Worm (Caenorhabditis elegans) whole organism, late embryonic: Measurements from ENCODE around the gene srh-269.

ENCODE experiments used
- ama-1 ChIP-seq: fragments of 150-350 bp; optimal IDR thresholded peaks from 2 replicates; lab custom pipeline; 2014
- ceh-24 ChIP-seq: sonication (generic microtip); optimal IDR thresholded peaks from 2 replicates; lab custom pipeline; 2016; ENCODE audit warnings: mild to moderate bottlenecking, missing genetic modification characterization, missing compliant biosample characterization
- ceh-34 ChIP-seq: sonication (generic microtip); optimal IDR thresholded peaks from 2 replicates; lab custom pipeline; 2016; ENCODE audit warnings: mild to moderate bottlenecking, missing genetic modification characterization, missing compliant biosample characterization
- npax-4 ChIP-seq: sonication (generic microtip); optimal IDR thresholded peaks from 2 replicates; lab custom pipeline; 2016; ENCODE audit warnings: missing genetic modification characterization, missing compliant biosample characterization
- pha-4 ChIP-seq: fragments of 150-350 bp; optimal IDR thresholded peaks from 2 replicates; lab custom pipeline; 2018; ENCODE audit warnings: missing biosample characterization, missing genetic modification reagents, missing genetic modification characterization
- pqm-1 ChIP-seq: sonication (generic microtip); optimal IDR thresholded peaks from 2 replicates; lab custom pipeline; 2016; ENCODE audit warnings: missing genetic modification characterization, missing compliant biosample characterization
- ztf-16 ChIP-seq: sonication (generic microtip); optimal IDR thresholded peaks from 2 replicates; lab custom pipeline; 2017; ENCODE audit warnings: missing genetic modification characterization, missing compliant biosample characterization

- TF ChIP-seq npax-4 (tag; lab: Kevin White, UChicago) (no peak), pha-4 (tag; lab: Kevin White, UChicago) (no peak), ama-1 (lab: Kevin White, UChicago) (no peak), ztf-16 (tag; lab: Kevin White, UChicago) (no peak), ceh-24 (tag; lab: Kevin White, UChicago) (no peak), pqm-1 (no peak), ceh-34 (tag; lab: Kevin White, UChicago) (no peak)
Measured at ce11 chrV:16629600-16629999, 37.8 kb upstream of the srh-269 start, which contains the start of gene srd-21.
